Fruit fly (Drosophila melanogaster) whole organism, embryonic: ENCODE data around the gene Caf1-55.

Source experiments
- Awh ChIP-seq: fragments of 200-800 bp; sonication (Bioruptor generic); IDR thresholded peaks from 2 replicates; pipeline ENCODE4, ENCODE4 v1.3.6; 2022; ENCODE audit warnings: missing biosample characterization, missing genetic modification characterization
- B-H2 ChIP-seq: fragments of 200-800 bp; sonication (Bioruptor generic); optimal IDR thresholded peaks from 2 replicates; lab custom pipeline; 2018; ENCODE audit warnings: missing biosample characterization, mild to moderate bottlenecking, missing genetic modification characterization
- C15 ChIP-seq: fragments of 200-800 bp; sonication (Bioruptor generic); IDR thresholded peaks from 3 replicates; pipeline ENCODE4 v1.3.6; 2022; ENCODE audit warnings: missing biosample characterization, missing genetic modification characterization
- CG11093 ChIP-seq: fragments of 200-800 bp; sonication (Bioruptor generic); IDR thresholded peaks from 3 replicates; pipeline ENCODE4 v1.3.6; 2022; ENCODE audit warnings: missing biosample characterization, missing genetic modification characterization
- CG11247 ChIP-seq: fragments of 200-800 bp; sonication (Bioruptor generic); IDR thresholded peaks from 2 replicates; pipeline ENCODE4 v1.3.6; 2022; ENCODE audit warnings: missing biosample characterization, missing genetic modification characterization
- CG12659 ChIP-seq: fragments of 200-800 bp; sonication (Bioruptor generic); optimal IDR thresholded peaks from 3 replicates; lab custom pipeline; 2017; ENCODE audit warnings: mild to moderate bottlenecking, missing biosample characterization, missing genetic modification reagents, missing genetic modification characterization
- CG12769 ChIP-seq: fragments of 200-800 bp; sonication (Bioruptor generic); optimal IDR thresholded peaks from 2 replicates; lab custom pipeline; 2019; ENCODE audit warnings: missing biosample characterization, mild to moderate bottlenecking, missing genetic modification characterization, moderate library complexity
- CG16813 ChIP-seq: fragments of 200-800 bp; sonication (Bioruptor generic); IDR thresholded peaks from 3 replicates; pipeline ENCODE4 v1.3.6; 2022; ENCODE audit warnings: missing biosample characterization, missing genetic modification characterization; ENCODE audit not compliant: partially characterized antibody
- CG17385 ChIP-seq: fragments of 200-800 bp; sonication (Bioruptor generic); optimal IDR thresholded peaks from 3 replicates; lab custom pipeline; 2018; ENCODE audit warnings: missing biosample characterization, mild to moderate bottlenecking, missing genetic modification characterization
- CG1792 ChIP-seq: fragments of 200-800 bp; sonication (Bioruptor generic); optimal IDR thresholded peaks from 2 replicates; lab custom pipeline; 2016; ENCODE audit warnings: missing biosample characterization, missing genetic modification characterization
- CG18476 ChIP-seq: fragments of 200-800 bp; sonication (Bioruptor generic); optimal IDR thresholded peaks from 2 replicates; lab custom pipeline; 2016; ENCODE audit warnings: missing biosample characterization, mild to moderate bottlenecking, missing genetic modification characterization
- CG2120 ChIP-seq: fragments of 200-800 bp; sonication (Bioruptor generic); optimal IDR thresholded peaks from 3 replicates; lab custom pipeline; 2016; ENCODE audit warnings: missing biosample characterization, missing genetic modification characterization
- CG2202 ChIP-seq: fragments of 200-800 bp; sonication (Bioruptor generic); optimal IDR thresholded peaks from 2 replicates; lab custom pipeline; 2018; ENCODE audit warnings: missing biosample characterization, mild to moderate bottlenecking, missing genetic modification characterization
- CG34224 ChIP-seq: fragments of 200-800 bp; sonication (Bioruptor generic); IDR thresholded peaks from 3 replicates; pipeline ENCODE4 v1.3.6; 2022; ENCODE audit warnings: missing biosample characterization, missing genetic modification characterization; ENCODE audit not compliant: partially characterized antibody
- CG3847 ChIP-seq: fragments of 200-800 bp; sonication (Bioruptor generic); IDR thresholded peaks from 2 replicates; pipeline ENCODE4 v1.3.6; 2022; ENCODE audit warnings: missing biosample characterization, missing genetic modification characterization
- CG4404 ChIP-seq: fragments of 200-800 bp; sonication (Bioruptor generic); IDR thresholded peaks from 2 replicates; pipeline ENCODE4 v1.3.6; 2022; ENCODE audit warnings: missing biosample characterization, missing genetic modification characterization
- CG4707 ChIP-seq: fragments of 200-800 bp; sonication (Bioruptor generic); optimal IDR thresholded peaks from 2 replicates; lab custom pipeline; 2018; ENCODE audit warnings: missing biosample characterization, mild to moderate bottlenecking, missing genetic modification characterization, moderate library complexity
- CG7556 ChIP-seq: fragments of 200-800 bp; sonication (Bioruptor generic); optimal IDR thresholded peaks from 2 replicates; lab custom pipeline; 2017; ENCODE audit warnings: missing biosample characterization, mild to moderate bottlenecking, missing genetic modification characterization
- CG8944 ChIP-seq: fragments of 200-800 bp; sonication (Bioruptor generic); optimal IDR thresholded peaks from 3 replicates; lab custom pipeline; 2016; ENCODE audit warnings: missing biosample characterization, missing genetic modification characterization
- CG9437 ChIP-seq: fragments of 200-800 bp; sonication (Bioruptor generic); optimal IDR thresholded peaks from 2 replicates; lab custom pipeline; 2018; ENCODE audit warnings: missing biosample characterization, mild to moderate bottlenecking, missing genetic modification characterization
- CG9609 ChIP-seq: fragments of 200-800 bp; sonication (Bioruptor generic); optimal IDR thresholded peaks from 3 replicates; lab custom pipeline; 2016; ENCODE audit warnings: missing biosample characterization, missing genetic modification characterization
- Dbx ChIP-seq: fragments of 200-800 bp; sonication (Bioruptor generic); IDR thresholded peaks from 3 replicates; pipeline ENCODE4 v1.3.6; 2022; ENCODE audit warnings: missing biosample characterization, missing genetic modification characterization
- E2f2 ChIP-seq: fragments of 200-800 bp; sonication (Bioruptor generic); IDR thresholded peaks from 2 replicates; pipeline ENCODE4 v1.3.6; 2022; ENCODE audit warnings: missing biosample characterization, missing genetic modification characterization
- Ets97D ChIP-seq: fragments of 200-800 bp; sonication (Bioruptor generic); optimal IDR thresholded peaks from 3 replicates; lab custom pipeline; 2016; ENCODE audit warnings: missing biosample characterization, missing genetic modification characterization
- Gug ChIP-seq: fragments of 200-800 bp; sonication (Bioruptor generic); IDR thresholded peaks from 4 replicates; pipeline ENCODE4 v1.3.6; 2022; ENCODE audit warnings: missing biosample characterization, missing genetic modification characterization
- HLH3B ChIP-seq: fragments of 200-800 bp; sonication (Bioruptor generic); IDR thresholded peaks from 2 replicates; pipeline ENCODE4 v1.3.6; 2022; ENCODE audit warnings: missing biosample characterization, missing genetic modification characterization
- HLHmδ ChIP-seq: fragments of 200-800 bp; sonication (Bioruptor generic); optimal IDR thresholded peaks from 2 replicates; lab custom pipeline; 2018; ENCODE audit warnings: missing biosample characterization, mild to moderate bottlenecking, missing genetic modification characterization, moderate library complexity
- HmgZ ChIP-seq: fragments of 200-800 bp; sonication (Bioruptor generic); optimal IDR thresholded peaks from 2 replicates; lab custom pipeline; 2018; ENCODE audit warnings: missing biosample characterization, mild to moderate bottlenecking, missing genetic modification characterization
- MBD-R2 ChIP-seq: fragments of 200-800 bp; sonication (Bioruptor generic); IDR thresholded peaks from 2 replicates; pipeline ENCODE4 v1.3.6; 2022; ENCODE audit warnings: missing biosample characterization, missing genetic modification characterization
- Med ChIP-seq: fragments of 200-800 bp; sonication (Bioruptor generic); peaks from one replicate; lab custom pipeline; 2016; ENCODE audit warnings: missing biosample characterization, missing genetic modification characterization, mild to moderate bottlenecking, inconsistent platforms, moderate library complexity
- NfI ChIP-seq: fragments of 200-800 bp; sonication (Bioruptor generic); optimal IDR thresholded peaks from 3 replicates; lab custom pipeline; 2018; ENCODE audit warnings: missing biosample characterization, mild to moderate bottlenecking, missing genetic modification characterization, moderate library complexity
- Oaz ChIP-seq: fragments of 200-800 bp; sonication (Bioruptor generic); IDR thresholded peaks from 2 replicates; pipeline ENCODE4 v1.3.6; 2022; ENCODE audit warnings: missing biosample characterization, missing genetic modification characterization
- Sry-δ ChIP-seq: fragments of 200-800 bp; sonication (Bioruptor generic); optimal IDR thresholded peaks from 2 replicates; lab custom pipeline; 2016; ENCODE audit warnings: missing biosample characterization, missing genetic modification characterization
- TFAM ChIP-seq: fragments of 200-800 bp; sonication (Bioruptor generic); optimal IDR thresholded peaks from 2 replicates; lab custom pipeline; 2017; ENCODE audit warnings: missing biosample characterization, missing genetic modification characterization, inconsistent platforms
- ab ChIP-seq: fragments of 200-800 bp; sonication (Bioruptor generic); optimal IDR thresholded peaks from 2 replicates; lab custom pipeline; 2016; ENCODE audit warnings: missing biosample characterization, missing genetic modification characterization
- amos ChIP-seq: fragments of 200-800 bp; sonication (Bioruptor generic); IDR thresholded peaks from 2 replicates; pipeline ENCODE4 v1.3.6; 2022; ENCODE audit warnings: missing biosample characterization, missing genetic modification characterization; ENCODE audit not compliant: partially characterized antibody
- ato ChIP-seq: fragments of 200-800 bp; sonication (Bioruptor generic); IDR thresholded peaks from 2 replicates; pipeline ENCODE4 v1.3.6; 2022; ENCODE audit warnings: missing biosample characterization, missing genetic modification characterization; ENCODE audit not compliant: partially characterized antibody
- btn ChIP-seq: fragments of 200-800 bp; sonication (Bioruptor generic); optimal IDR thresholded peaks from 2 replicates; lab custom pipeline; 2016; ENCODE audit warnings: missing biosample characterization, missing genetic modification characterization
- cad ChIP-seq: fragments of >200 bp; optimal IDR thresholded peaks from 2 replicates; lab custom pipeline; 2017; ENCODE audit warnings: missing biosample characterization, missing genetic modification characterization
- dm ChIP-seq: fragments of 200-800 bp; sonication (Bioruptor generic); optimal IDR thresholded peaks from 3 replicates; lab custom pipeline; 2016; ENCODE audit warnings: missing biosample characterization, missing genetic modification characterization
- dmrt99B ChIP-seq: fragments of 200-800 bp; sonication (Bioruptor generic); optimal IDR thresholded peaks from 2 replicates; lab custom pipeline; 2018; ENCODE audit warnings: missing biosample characterization, mild to moderate bottlenecking, missing genetic modification characterization, moderate library complexity
- grau ChIP-seq: fragments of 200-800 bp; optimal IDR thresholded peaks from 3 replicates; lab custom pipeline; 2019; ENCODE audit warnings: missing biosample characterization, mild to moderate bottlenecking, missing genetic modification characterization, moderate library complexity
- lmd ChIP-seq: fragments of 200-800 bp; sonication (Bioruptor generic); IDR thresholded peaks from 2 replicates; pipeline ENCODE4 v1.3.6; 2022; ENCODE audit warnings: missing biosample characterization, missing genetic modification characterization
- maf-S ChIP-seq: fragments of 200-800 bp; sonication (Bioruptor generic); optimal IDR thresholded peaks from 2 replicates; lab custom pipeline; 2016; ENCODE audit warnings: missing biosample characterization, missing genetic modification characterization
- nerfin-1 ChIP-seq: fragments of 200-800 bp; sonication (Bioruptor generic); optimal IDR thresholded peaks from 3 replicates; lab custom pipeline; 2019; ENCODE audit warnings: missing biosample characterization, mild to moderate bottlenecking, missing genetic modification characterization, moderate library complexity
- salm ChIP-seq: fragments of 200-800 bp; sonication (Bioruptor generic); optimal IDR thresholded peaks from 2 replicates; lab custom pipeline; 2018; ENCODE audit warnings: missing biosample characterization, mild to moderate bottlenecking, missing genetic modification characterization
- sens-2 ChIP-seq: fragments of 200-800 bp; sonication (Bioruptor generic); IDR thresholded peaks from 2 replicates; pipeline ENCODE4 v1.3.6; 2022; ENCODE audit warnings: missing biosample characterization, missing genetic modification characterization
- sqz ChIP-seq: fragments of 200-800 bp; sonication (Bioruptor generic); optimal IDR thresholded peaks from 3 replicates; lab custom pipeline; 2018; ENCODE audit warnings: missing biosample characterization, mild to moderate bottlenecking, missing genetic modification characterization
- tap ChIP-seq: fragments of 200-800 bp; optimal IDR thresholded peaks from 3 replicates; lab custom pipeline; 2019; ENCODE audit warnings: missing biosample characterization, mild to moderate bottlenecking, missing genetic modification characterization, moderate library complexity
- tio ChIP-seq: fragments of 200-800 bp; sonication (Bioruptor generic); optimal IDR thresholded peaks from 2 replicates; lab custom pipeline; 2017; ENCODE audit warnings: missing biosample characterization, missing genetic modification characterization, inconsistent platforms
- wdn ChIP-seq: fragments of 200-800 bp; sonication (Bioruptor generic); IDR thresholded peaks from 2 replicates; pipeline ENCODE4 v1.3.6; 2022; ENCODE audit warnings: missing biosample characterization, missing genetic modification characterization

Gene Caf1-55

dm6 chr3R:15229329-15229876 lies 4.0 kb downstream of the Caf1-55 start, which contains the start of the genes Art3 and mRpS10 (continued):
- TF ChIP-seq nerfin-1 (tag; lab: Kevin White, UChicago) (peak; percentile 100), TFAM (peak; percentile 97), CG9437 (peak; percentile 98), btn (GFP tag; lab: Kevin White, UChicago) (peak; percentile 99), wdn (GFP tag; lab: Robert Waterston, UW) (peak; percentile 100), dm (GFP tag; lab: Kevin White, UChicago) (peak; percentile 100), CG12659 (GFP tag; lab: Kevin White, UChicago) (peak; percentile 100), CG1792 (GFP tag; lab: Kevin White, UChicago) (peak; percentile 100), CG4707 (peak; percentile 98), CG8944 (peak; percentile 100), CG7556 (GFP tag; lab: Kevin White, UChicago) (peak; percentile 100), grau (peak; percentile 100), CG16813 (no peak), Med (GFP tag; lab: Kevin White, UChicago) (peak; percentile 100), sens-2 (GFP tag; lab: Robert Waterston, UW) (peak; percentile 100), Oaz (GFP tag; lab: Robert Waterston, UW) (peak; percentile 100), Ets97D (GFP tag; lab: Kevin White, UChicago) (peak; percentile 96), CG34224 (peak; percentile 26; the same call in 1 of the 3 replicates), salm (tag; lab: Kevin White, UChicago) (peak; percentile 100), CG4404 (GFP tag; lab: Robert Waterston, UW) (peak; percentile 100), amos (GFP tag; lab: Robert Waterston, UW) (no peak), Gug (GFP tag; lab: Robert Waterston, UW) (peak; percentile 99), CG3847 (peak; percentile 100), lmd (GFP tag; lab: Robert Waterston, UW) (peak; percentile 100), CG9609 (GFP tag; lab: Kevin White, UChicago) (peak; percentile 100), C15 (GFP tag; lab: Robert Waterston, UW) (peak; percentile 100), HLHmδ (GFP tag; lab: Kevin White, UChicago) (no peak), maf-S (peak; percentile 100), dmrt99B (tag; lab: Kevin White, UChicago) (peak; percentile 100), CG2120 (GFP tag; lab: Kevin White, UChicago) (peak; percentile 100), Dbx (GFP tag; lab: Robert Waterston, UW) (peak; percentile 100), CG11247 (GFP tag; lab: Robert Waterston, UW) (peak; percentile 100), tap (tag; lab: Kevin White, UChicago) (peak; percentile 100), CG2202 (peak; percentile 100), CG17385 (GFP tag; lab: Kevin White, UChicago) (peak; percentile 100), Sry-δ (GFP tag; lab: Kevin White, UChicago) (peak; percentile 91), ab (GFP tag; lab: Kevin White, UChicago) (peak; percentile 98), HmgZ (tag; lab: Kevin White, UChicago) (peak; percentile 100), E2f2 (GFP tag; lab: Robert Waterston, UW) (peak; percentile 96), HLH3B (GFP tag; lab: Robert Waterston, UW) (peak; percentile 100), MBD-R2 (GFP tag; lab: Robert Waterston, UW) (peak; percentile 100), CG11093 (GFP tag; lab: Robert Waterston, UW) (peak; percentile 100), sqz (peak; percentile 100), tio (GFP tag; lab: Kevin White, UChicago) (peak; percentile 100), ato (no peak), cad (GFP tag; lab: Kevin White, UChicago) (no peak), CG18476 (GFP tag; lab: Kevin White, UChicago) (peak; percentile 99), B-H2 (GFP tag; lab: Kevin White, UChicago) (peak; percentile 100), CG12769 (tag; lab: Kevin White, UChicago) (peak; percentile 100), Awh (GFP tag; lab: Robert Waterston, UW) (peak; percentile 100), NfI (GFP tag; lab: Kevin White, UChicago) (peak; percentile 100)
